Worm (Caenorhabditis elegans): Measurements from ENCODE around the gene C08G5.7.

DNA sequence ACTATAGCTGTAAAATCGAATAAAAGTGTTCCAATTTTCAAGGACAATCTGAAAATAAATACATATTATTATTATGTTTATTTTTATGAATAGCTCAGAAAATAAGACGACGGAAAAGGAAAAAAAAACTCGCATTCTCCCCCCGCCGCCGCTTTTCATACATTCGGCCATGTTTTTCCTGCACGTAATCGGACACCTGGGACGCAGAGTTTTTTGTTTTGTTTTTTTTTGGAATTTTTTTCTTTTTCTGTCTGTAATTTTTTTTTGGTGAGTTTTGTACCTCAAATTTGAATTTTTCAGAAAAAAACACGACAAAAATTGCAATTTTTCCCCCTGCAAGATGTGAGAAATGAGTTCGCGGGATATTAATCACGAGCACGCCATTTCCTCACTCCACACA, 5.1 kb upstream of the C08G5.7 start, which contains the start of gene C08G5.6:
- no peak for TF ChIP-seq sptf-1 (tag; optimal IDR thresholded peaks at IDR 0.05)
- TF ChIP-seq tbx-8 (GFP tag; optimal IDR thresholded peaks at IDR 0.05) = no peak
- TF ChIP-seq ztf-11 (tag; optimal IDR thresholded peaks at IDR 0.05) = no peak
- no peak for TF ChIP-seq snpc-4 (tag; optimal IDR thresholded peaks at IDR 0.05)
- no peak for TF ChIP-seq nhr-28 (tag; optimal IDR thresholded peaks at IDR 0.05)
- no peak for TF ChIP-seq nhr-2 (tag; optimal IDR thresholded peaks at IDR 0.05)
- TF ChIP-seq cnd-1 (tag; optimal IDR thresholded peaks at IDR 0.05) = no peak
- no peak for TF ChIP-seq elt-3 (tag; optimal IDR thresholded peaks at IDR 0.05)
- no peak for TF ChIP-seq unc-62 (GFP tag; optimal IDR thresholded peaks at IDR 0.05)
- no peak for TF ChIP-seq nhr-76 (tag; optimal IDR thresholded peaks at IDR 0.05)
- TF ChIP-seq lsy-2 (tag; optimal IDR thresholded peaks at IDR 0.05) = no peak
